Fruit fly (Drosophila melanogaster) Kc167 (cell line): Measurements from ENCODE around the gene Cyp4d1.

Source experiments
- Myc ChIP-seq: fragments of >200 bp; optimal IDR thresholded peaks from 2 replicates; lab custom pipeline; 2017; ENCODE audit warnings: missing external identifiers
- Sin3A ChIP-seq: fragments of >200 bp; optimal IDR thresholded peaks from 2 replicates; lab custom pipeline; 2018; ENCODE audit warnings: missing external identifiers
- h ChIP-seq: fragments of >200 bp; optimal IDR thresholded peaks from 3 replicates; lab custom pipeline; 2018; ENCODE audit warnings: missing external identifiers
- insv ChIP-seq: fragments of >200 bp; optimal IDR thresholded peaks from 3 replicates; lab custom pipeline; 2018; ENCODE audit warnings: missing external identifiers
- psq ChIP-seq: fragments of >200 bp; optimal IDR thresholded peaks from 2 replicates; lab custom pipeline; 2017; ENCODE audit warnings: missing external identifiers
- ttk ChIP-seq: sonication (Bioruptor generic); optimal IDR thresholded peaks from 2 replicates; lab custom pipeline; 2017; ENCODE audit warnings: missing external identifiers

The Cyp4d1 gene

DNA sequence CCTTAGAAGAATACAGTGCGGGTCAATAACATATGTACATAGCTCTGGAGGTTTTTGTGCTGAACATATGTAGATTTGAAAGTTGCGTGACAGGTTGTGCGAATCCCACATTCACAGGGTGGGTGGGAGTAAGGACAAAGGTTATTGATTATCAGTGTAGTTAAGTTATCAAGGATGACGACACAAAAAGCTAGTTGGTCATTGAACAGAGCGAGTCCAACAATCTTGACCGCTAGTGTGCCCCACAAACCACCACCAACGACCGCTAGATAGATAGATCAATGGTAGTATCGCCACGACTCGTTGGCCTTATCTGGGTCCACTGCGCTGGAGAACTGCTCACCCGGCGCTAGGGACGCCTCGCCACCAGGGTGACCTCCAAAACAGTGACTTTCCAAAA is 15.4 kb downstream of the Cyp4d1 start:
- TF ChIP-seq insv (lab: Kevin White, UChicago) (no peak), Myc (lab: Kevin White, UChicago) (no peak), psq (lab: Kevin White, UChicago) (no peak), Sin3A (lab: Kevin White, UChicago) (no peak), h (lab: Kevin White, UChicago) (no peak), ttk (lab: Kevin White, UChicago) (no peak)

DNA sequence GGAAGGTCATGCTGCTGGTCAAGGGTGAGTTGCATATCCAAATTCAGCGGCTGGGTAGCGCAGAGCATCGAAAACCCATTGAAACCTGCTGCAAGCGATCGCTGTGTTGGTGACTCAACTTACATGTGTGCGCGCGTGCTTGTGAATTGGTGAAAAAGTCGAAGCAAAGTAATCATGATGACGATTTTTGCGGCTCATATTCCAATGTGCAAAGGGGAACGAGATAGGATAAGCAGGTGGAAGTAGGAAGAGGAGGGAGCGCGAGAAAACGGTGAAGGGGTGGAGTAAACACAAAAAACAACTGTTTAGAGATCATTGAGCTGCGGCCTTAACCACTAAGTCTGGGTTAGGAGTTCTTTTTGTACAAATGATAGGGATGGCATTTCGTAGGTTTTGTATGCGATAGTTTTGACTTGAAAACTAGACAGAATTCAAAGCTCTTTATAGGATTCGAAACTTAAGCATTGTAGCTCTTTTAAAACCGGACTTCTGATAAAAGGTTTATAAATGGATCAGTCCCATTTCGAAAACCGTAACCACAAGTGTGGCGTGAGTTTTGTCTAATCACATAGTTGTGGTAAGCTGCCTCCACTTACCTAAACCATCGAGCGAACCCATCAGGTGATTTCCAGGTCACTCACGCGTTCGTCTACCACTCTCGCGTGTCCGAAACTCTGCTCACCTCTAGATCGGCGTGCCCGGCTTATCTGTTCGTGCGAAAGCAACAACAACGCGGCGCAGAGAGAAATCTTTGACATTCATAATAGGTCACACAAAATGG is 16.1 kb downstream of the Cyp4d1 start:
- TF ChIP-seq psq (lab: Kevin White, UChicago): no peak
- TF ChIP-seq Sin3A (lab: Kevin White, UChicago): no peak
- no peak for TF ChIP-seq h (lab: Kevin White, UChicago)
- TF ChIP-seq ttk (lab: Kevin White, UChicago): no peak
- TF ChIP-seq insv (lab: Kevin White, UChicago): no peak
- no peak for TF ChIP-seq Myc (lab: Kevin White, UChicago)

DNA sequence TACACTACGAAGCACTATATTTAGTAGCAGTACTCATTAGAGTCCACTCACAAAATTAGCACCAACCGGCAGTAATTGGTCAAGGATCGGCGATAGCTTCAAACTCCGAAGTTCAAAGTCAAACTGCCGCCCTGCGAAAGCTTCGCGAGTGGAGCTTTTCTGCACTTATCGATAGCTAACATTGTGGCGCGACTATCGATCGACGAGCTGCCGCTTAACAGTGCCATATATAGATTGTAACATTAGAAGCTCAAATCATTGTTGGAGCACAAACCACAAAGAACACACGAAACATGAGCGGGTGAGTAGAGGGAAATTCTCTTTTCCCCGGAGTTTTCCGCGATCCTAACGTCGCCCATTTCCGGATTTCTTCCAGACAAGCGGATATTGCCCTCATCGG is 16.9 kb downstream of the Cyp4d1 start, which contains the start of gene Pgd:
TSS of gene Pgd (plus strand) at position 23 of the 400 bp plus-strand sequence.
- no peak for TF ChIP-seq Sin3A (lab: Kevin White, UChicago)
- no peak for TF ChIP-seq ttk (lab: Kevin White, UChicago)
- no peak for TF ChIP-seq Myc (lab: Kevin White, UChicago)
- no peak for TF ChIP-seq insv (lab: Kevin White, UChicago)
- no peak for TF ChIP-seq psq (lab: Kevin White, UChicago)
- TF ChIP-seq h (lab: Kevin White, UChicago): no peak

DNA sequence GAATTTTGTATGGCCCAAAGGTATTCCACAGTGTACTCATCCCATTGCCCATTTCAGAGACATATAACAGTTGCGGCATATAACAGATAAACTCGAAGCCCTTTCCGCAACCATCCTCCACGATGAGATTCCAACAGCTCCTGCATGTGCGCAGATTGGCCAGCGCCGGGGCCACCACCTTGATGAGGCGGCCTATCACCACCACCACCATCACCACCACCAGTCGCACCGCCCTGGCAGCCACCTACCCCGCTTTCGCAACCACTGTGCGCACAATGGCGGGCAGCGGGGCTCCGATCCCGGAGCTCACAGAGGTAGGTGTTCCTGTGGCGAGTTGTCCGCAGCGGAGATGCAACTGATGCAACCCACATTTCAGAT is 19.1 kb downstream of the Cyp4d1 start:
- TF ChIP-seq h (lab: Kevin White, UChicago) (no peak), Sin3A (lab: Kevin White, UChicago) (no peak), insv (lab: Kevin White, UChicago) (no peak), ttk (lab: Kevin White, UChicago) (no peak), Myc (lab: Kevin White, UChicago) (no peak), psq (lab: Kevin White, UChicago) (no peak)

DNA sequence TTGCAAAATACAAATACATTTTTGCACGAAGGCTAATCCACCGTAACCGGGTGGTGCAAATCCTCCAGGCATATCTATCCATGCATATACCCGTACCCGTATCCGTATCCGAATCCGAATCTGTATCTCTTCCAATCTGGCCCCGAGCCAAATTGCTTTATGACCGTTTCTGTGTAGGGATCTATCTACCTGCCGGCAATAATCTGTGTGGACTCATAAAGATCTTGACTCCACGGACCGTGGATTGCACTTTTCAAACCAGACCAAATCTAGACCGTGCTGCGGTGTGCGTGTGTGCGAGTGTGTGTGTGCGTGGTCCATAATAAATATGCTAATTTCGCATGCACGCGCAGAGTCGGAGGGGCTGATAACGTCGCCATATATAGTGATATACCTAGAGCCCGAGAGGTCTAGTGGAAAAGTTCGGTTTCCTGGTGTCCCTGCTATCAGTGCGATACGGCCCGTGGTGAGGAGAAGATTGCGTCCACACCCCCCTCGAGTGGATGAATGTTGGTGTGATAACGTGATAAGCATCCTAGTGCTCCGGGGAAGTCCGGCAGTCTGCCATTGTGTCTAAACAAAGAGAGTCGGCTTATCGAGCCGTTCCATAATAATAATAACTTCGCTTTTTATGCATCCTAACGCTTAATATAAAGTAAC is 19.6 kb downstream of the Cyp4d1 start:
- no peak for TF ChIP-seq ttk (lab: Kevin White, UChicago)
- TF ChIP-seq h (lab: Kevin White, UChicago): no peak
- no peak for TF ChIP-seq Sin3A (lab: Kevin White, UChicago)
- TF ChIP-seq Myc (lab: Kevin White, UChicago): no peak
- TF ChIP-seq psq (lab: Kevin White, UChicago): no peak
- no peak for TF ChIP-seq insv (lab: Kevin White, UChicago)

DNA sequence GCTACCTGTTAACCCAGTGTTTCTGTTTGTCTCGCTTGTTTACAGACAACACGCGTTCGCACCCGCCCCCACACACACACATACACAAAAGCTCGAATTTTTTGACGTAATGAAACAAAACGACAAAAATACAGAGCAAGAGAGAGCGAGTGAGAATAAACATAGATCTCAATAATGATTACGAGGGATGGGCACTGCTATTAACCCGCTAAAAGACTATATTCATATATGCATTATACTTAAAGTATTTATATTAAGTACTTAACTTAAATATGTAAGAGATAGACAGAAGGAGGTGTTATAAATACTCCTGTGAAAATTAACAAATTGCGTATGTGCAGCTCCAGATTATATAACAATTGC is 20.1 kb downstream of the Cyp4d1 start:
- TF ChIP-seq Sin3A (lab: Kevin White, UChicago) (no peak), ttk (lab: Kevin White, UChicago) (no peak)

DNA sequence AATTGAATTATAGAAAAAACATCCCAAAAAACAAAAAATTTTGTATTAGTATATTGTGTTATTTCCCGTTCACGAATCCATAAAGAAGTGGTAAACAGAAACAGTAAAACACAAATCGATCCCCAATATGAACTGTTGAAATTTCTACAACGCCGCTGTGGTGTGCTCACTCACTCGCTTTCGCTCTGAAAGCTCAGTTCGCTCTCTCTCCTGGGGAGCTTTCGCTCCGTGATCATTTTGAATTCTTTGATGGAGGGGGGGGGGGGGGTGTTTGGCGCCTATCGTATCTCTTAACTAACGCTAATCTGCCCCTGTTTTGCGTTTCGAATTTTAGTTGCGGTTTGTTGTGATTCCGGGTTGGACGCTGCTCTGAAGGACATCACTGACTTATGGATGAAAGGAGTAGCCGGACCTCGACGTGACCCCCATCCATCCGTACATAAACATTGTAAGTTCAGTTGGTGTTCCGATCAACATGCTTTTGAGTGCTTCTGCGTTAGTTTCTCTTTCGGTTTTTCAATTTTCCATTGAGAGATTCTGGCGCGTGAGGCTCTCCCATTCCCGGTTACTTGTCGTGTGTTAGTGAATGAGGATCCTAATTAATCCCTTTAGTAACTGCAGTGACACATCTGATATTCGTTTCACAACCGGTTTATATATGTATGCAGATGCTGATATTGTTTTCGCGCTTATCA is 20.7 kb downstream of the Cyp4d1 start, which contains the start of gene D2hgdh:
TSS of gene D2hgdh (plus strand) at position 331 of the 695 bp plus-strand sequence.
- TF ChIP-seq Sin3A (lab: Kevin White, UChicago): no peak
- TF ChIP-seq psq (lab: Kevin White, UChicago): no peak
- TF ChIP-seq ttk (lab: Kevin White, UChicago): no peak
- TF ChIP-seq insv (lab: Kevin White, UChicago): no peak
- no peak for TF ChIP-seq Myc (lab: Kevin White, UChicago)
- no peak for TF ChIP-seq h (lab: Kevin White, UChicago)

DNA sequence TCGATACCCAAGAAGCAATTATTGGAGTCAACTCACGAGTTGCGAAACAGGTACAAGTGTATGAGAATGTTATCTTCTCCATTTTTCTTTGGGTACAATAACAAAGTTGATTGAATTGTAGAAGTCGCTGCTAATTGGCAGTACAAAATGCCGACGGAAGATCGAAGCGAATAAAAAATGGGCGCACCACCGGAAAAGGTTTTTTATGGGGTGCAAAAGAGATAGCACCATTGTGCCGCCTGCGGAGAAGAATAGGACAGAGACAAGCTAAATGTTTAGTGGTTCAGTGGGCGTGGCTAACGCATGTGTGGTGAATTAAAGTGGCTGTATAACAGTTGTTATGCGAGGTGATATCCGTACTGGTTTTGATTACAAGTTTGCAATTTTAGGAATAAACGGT is 21.5 kb downstream of the Cyp4d1 start:
- no peak for TF ChIP-seq h (lab: Kevin White, UChicago)
- no peak for TF ChIP-seq Myc (lab: Kevin White, UChicago)
- TF ChIP-seq Sin3A (lab: Kevin White, UChicago): no peak
- no peak for TF ChIP-seq insv (lab: Kevin White, UChicago)
- TF ChIP-seq psq (lab: Kevin White, UChicago): no peak
- TF ChIP-seq ttk (lab: Kevin White, UChicago): no peak

DNA sequence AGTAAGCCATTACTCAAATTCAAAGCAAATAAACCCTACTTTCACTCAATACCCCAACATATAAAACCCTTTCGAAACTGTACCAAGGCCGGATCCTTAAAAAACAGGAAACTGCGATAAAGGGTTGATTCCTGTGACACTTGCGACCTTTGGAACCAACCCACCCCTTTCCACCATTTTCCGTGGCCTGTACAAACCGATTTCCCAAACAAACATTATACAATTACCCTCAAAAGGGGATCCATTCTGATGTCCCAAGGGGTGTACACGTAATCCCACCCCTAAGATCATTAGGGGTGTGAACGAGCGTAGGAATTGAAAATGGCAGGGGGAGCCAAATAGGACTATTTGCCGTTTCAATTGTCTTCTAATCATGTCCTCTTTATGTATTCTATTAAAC is 22.4 kb downstream of the Cyp4d1 start:
- no peak for TF ChIP-seq ttk (lab: Kevin White, UChicago)
- no peak for TF ChIP-seq h (lab: Kevin White, UChicago)
- TF ChIP-seq psq (lab: Kevin White, UChicago): no peak
- no peak for TF ChIP-seq insv (lab: Kevin White, UChicago)
- no peak for TF ChIP-seq Sin3A (lab: Kevin White, UChicago)
- TF ChIP-seq Myc (lab: Kevin White, UChicago): no peak

DNA sequence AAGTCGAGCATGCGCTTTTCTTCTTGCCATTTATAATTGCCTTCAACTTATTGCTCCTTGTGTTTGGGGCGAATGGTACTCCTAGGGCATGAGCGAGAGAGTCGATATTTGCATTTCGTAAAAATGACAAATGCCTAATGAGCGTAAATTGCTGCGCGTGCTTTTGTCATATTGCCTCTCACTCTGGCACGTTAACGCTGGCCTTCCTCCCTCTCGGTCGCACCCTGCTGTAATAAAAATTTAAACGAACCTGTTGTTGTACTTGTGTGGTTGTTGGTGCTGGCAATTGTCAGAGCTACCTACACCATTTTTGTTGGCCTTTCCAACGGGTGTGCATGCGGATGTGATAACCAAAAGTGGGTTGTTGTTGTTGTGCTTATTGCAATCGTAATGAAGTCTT is 23.6 kb downstream of the Cyp4d1 start:
- TF ChIP-seq Myc (lab: Kevin White, UChicago) (no peak), Sin3A (lab: Kevin White, UChicago) (no peak), psq (lab: Kevin White, UChicago) (no peak), ttk (lab: Kevin White, UChicago) (no peak), h (lab: Kevin White, UChicago) (no peak)

DNA sequence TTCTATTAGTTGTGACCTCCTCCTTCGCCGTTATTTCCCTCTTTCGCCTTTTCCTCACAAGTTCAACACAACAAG is 23.8 kb downstream of the Cyp4d1 start, which contains the start of gene ph-p:
TSS of gene ph-p (minus strand) at position 30 of the 75 bp plus-strand sequence.
- TF ChIP-seq Myc (lab: Kevin White, UChicago) (no peak), ttk (lab: Kevin White, UChicago) (no peak), Sin3A (lab: Kevin White, UChicago) (no peak), psq (lab: Kevin White, UChicago) (no peak), insv (lab: Kevin White, UChicago) (no peak), h (lab: Kevin White, UChicago) (no peak)
